Fruit fly (Drosophila melanogaster) whole organism, embryonic: ENCODE data around the gene CG4101.

Source experiments
- Awh ChIP-seq: fragments of 200-800 bp; sonication (Bioruptor generic); IDR thresholded peaks from 2 replicates; pipeline ENCODE4, ENCODE4 v1.3.6; 2022; ENCODE audit warnings: missing biosample characterization, missing genetic modification characterization
- CG7987 ChIP-seq: fragments of 200-800 bp; sonication (Bioruptor generic); optimal IDR thresholded peaks from 2 replicates; lab custom pipeline; 2018; ENCODE audit warnings: missing biosample characterization, mild to moderate bottlenecking, missing genetic modification characterization, moderate library complexity
- E2f2 ChIP-seq: fragments of 200-800 bp; sonication (Bioruptor generic); IDR thresholded peaks from 2 replicates; pipeline ENCODE4 v1.3.6; 2022; ENCODE audit warnings: missing biosample characterization, missing genetic modification characterization
- Gug ChIP-seq: fragments of 200-800 bp; sonication (Bioruptor generic); IDR thresholded peaks from 4 replicates; pipeline ENCODE4 v1.3.6; 2022; ENCODE audit warnings: missing biosample characterization, missing genetic modification characterization
- lab ChIP-seq: fragments of 200-800 bp; sonication (Bioruptor generic); optimal IDR thresholded peaks from 3 replicates; lab custom pipeline; 2017; ENCODE audit warnings: missing biosample characterization, missing genetic modification characterization, mild to moderate bottlenecking, moderate library complexity, missing genetic modification reagents
- mam ChIP-seq: fragments of 200-800 bp; sonication (Bioruptor generic); optimal IDR thresholded peaks from 3 replicates; lab custom pipeline; 2016; ENCODE audit warnings: missing biosample characterization, missing genetic modification characterization
- mld ChIP-seq: fragments of 200-800 bp; sonication (Bioruptor generic); IDR thresholded peaks from 3 replicates; pipeline ENCODE4 v1.3.6; 2022; ENCODE audit warnings: missing biosample characterization, missing genetic modification characterization; ENCODE audit not compliant: partially characterized antibody
- nerfin-1 ChIP-seq: fragments of 200-800 bp; sonication (Bioruptor generic); optimal IDR thresholded peaks from 3 replicates; lab custom pipeline; 2019; ENCODE audit warnings: missing biosample characterization, mild to moderate bottlenecking, missing genetic modification characterization, moderate library complexity
- odd ChIP-seq: fragments of 200-800 bp; sonication (Bioruptor generic); optimal IDR thresholded peaks from 2 replicates; lab custom pipeline; 2017; ENCODE audit warnings: missing biosample characterization, mild to moderate bottlenecking, missing genetic modification characterization
- stwl ChIP-seq: fragments of 200-800 bp; sonication (Bioruptor generic); optimal IDR thresholded peaks from 3 replicates; lab custom pipeline; 2018; ENCODE audit warnings: missing biosample characterization, mild to moderate bottlenecking, missing genetic modification characterization, moderate library complexity
- yki ChIP-seq: fragments of >200 bp; optimal IDR thresholded peaks from 3 replicates; lab custom pipeline; 2018

dm6 chr3L:16652531-16652930 is 40.2 kb downstream of the CG4101 start:
- TF ChIP-seq lab (GFP tag; lab: Kevin White, UChicago), result peak; percentile 21
- TF ChIP-seq stwl (tag; lab: Kevin White, UChicago), result no peak
- no peak for TF ChIP-seq odd (GFP tag; lab: Kevin White, UChicago)
- TF ChIP-seq E2f2 (GFP tag; lab: Robert Waterston, UW), result no peak
- no peak for TF ChIP-seq Gug
- TF ChIP-seq yki (lab: Kevin White, UChicago), result no peak
- TF ChIP-seq nerfin-1 (tag; lab: Kevin White, UChicago), result no peak
- TF ChIP-seq Awh (GFP tag; lab: Robert Waterston, UW), result no peak
- TF ChIP-seq mam (GFP tag; lab: Kevin White, UChicago), result no peak
- TF ChIP-seq mld (GFP tag; lab: Robert Waterston, UW), result no peak
- TF ChIP-seq CG7987 (GFP tag; lab: Kevin White, UChicago), result no peak
